Worm (Caenorhabditis elegans): ENCODE measurements around the gene alh-10.

alh-10 gene

DNA sequence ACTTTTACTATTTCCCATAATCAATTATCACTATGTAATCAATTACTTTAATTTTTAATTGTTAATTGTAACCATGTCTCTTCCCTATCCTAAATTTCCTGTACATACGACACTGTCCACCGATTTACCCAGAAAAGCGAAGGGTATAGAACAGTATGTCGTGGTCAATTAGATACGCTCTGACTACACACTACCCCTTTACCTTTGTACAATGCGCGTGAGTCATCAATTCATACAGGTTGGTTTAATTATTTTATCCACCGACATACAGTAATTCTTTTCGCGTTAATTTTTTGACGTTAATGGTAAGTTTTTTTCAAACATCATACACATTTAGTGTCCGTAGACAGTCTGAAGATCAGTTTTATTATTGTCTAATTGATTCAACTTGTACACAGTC is 38.2 kb upstream of the alh-10 start (continued):
- peak; percentile 95 for TF ChIP-seq nhr-20 (tag; optimal IDR thresholded peaks at IDR 0.05)
- TF ChIP-seq ceh-63 (GFP tag; optimal IDR thresholded peaks at IDR 0.05) = no peak
- TF ChIP-seq fos-1 (tag; optimal IDR thresholded peaks at IDR 0.05) = peak; percentile 89
- peak; percentile 41 for TF ChIP-seq hlh-4 (tag; optimal IDR thresholded peaks at IDR 0.05)
- TF ChIP-seq C04F5.9 (tag; optimal IDR thresholded peaks at IDR 0.05) = peak; percentile 54
- TF ChIP-seq blmp-1 (tag; optimal IDR thresholded peaks at IDR 0.05) = peak; percentile 44
- peak; percentile 90 for TF ChIP-seq skn-1 (tag; optimal IDR thresholded peaks at IDR 0.05)
- TF ChIP-seq efl-3 (GFP tag; optimal IDR thresholded peaks at IDR 0.05) = peak; percentile 61
- TF ChIP-seq nhr-90 (tag; optimal IDR thresholded peaks at IDR 0.05; ENCODE audit: poor library complexity) = peak; percentile 99
- TF ChIP-seq rnt-1 (tag; optimal IDR thresholded peaks at IDR 0.05) = peak; percentile 76
- no peak for TF ChIP-seq ceh-90 (tag; optimal IDR thresholded peaks at IDR 0.05)
- peak; percentile 54 to 91 for TF ChIP-seq lin-35 (GFP tag; optimal IDR thresholded peaks at IDR 0.05)
- TF ChIP-seq ztf-4 (tag; optimal IDR thresholded peaks at IDR 0.05) = peak; percentile 88
- no peak for TF ChIP-seq unc-86 (tag; optimal IDR thresholded peaks at IDR 0.05)
- peak; percentile 71 for TF ChIP-seq lin-13 (GFP tag; optimal IDR thresholded peaks at IDR 0.05)
- peak; percentile 92 for TF ChIP-seq elt-2 (tag; optimal IDR thresholded peaks at IDR 0.05)
- TF ChIP-seq lsy-2 (tag; optimal IDR thresholded peaks at IDR 0.05) = peak; percentile 76 to 86
- peak; percentile 96 for TF ChIP-seq hpl-2 (GFP tag; optimal IDR thresholded peaks at IDR 0.05)
- TF ChIP-seq fkh-8 (tag; optimal IDR thresholded peaks at IDR 0.05) = no peak
- TF ChIP-seq hlh-17 (GFP tag; optimal IDR thresholded peaks at IDR 0.05; ENCODE audit: borderline replicate concordance) = no peak
- peak; percentile 81 for TF ChIP-seq swsn-7 (tag; optimal IDR thresholded peaks at IDR 0.05)
- no peak for TF ChIP-seq unc-98 (GFP tag; IDR thresholded peaks at IDR 0.05)
- peak; percentile 48 for TF ChIP-seq sox-4 (tag; optimal IDR thresholded peaks at IDR 0.05)
- no peak for TF ChIP-seq sptf-1 (tag; optimal IDR thresholded peaks at IDR 0.05)
- peak; percentile 74 for TF ChIP-seq pax-3 (tag; optimal IDR thresholded peaks at IDR 0.05)
- TF ChIP-seq jun-1 (tag; optimal IDR thresholded peaks at IDR 0.05) = peak; percentile 96
- TF ChIP-seq lir-3 (tag; optimal IDR thresholded peaks at IDR 0.05; ENCODE audit: poor library complexity) = peak; percentile 66
- peak; percentile 75 for TF ChIP-seq irx-1 (tag; optimal IDR thresholded peaks at IDR 0.05)
- TF ChIP-seq F16B12.6 (tag; optimal IDR thresholded peaks at IDR 0.05) = no peak
- no peak for TF ChIP-seq nhr-12 (tag; optimal IDR thresholded peaks at IDR 0.05)
- peak; percentile 79 for TF ChIP-seq zip-4 (GFP tag; optimal IDR thresholded peaks at IDR 0.05)
- peak; percentile 17 for TF ChIP-seq pqm-1 (tag; optimal IDR thresholded peaks at IDR 0.05)
- TF ChIP-seq elt-3 (tag; optimal IDR thresholded peaks at IDR 0.05) = peak in 5 of 6 experiments; percentile 17 to 98 (median 85)
- TF ChIP-seq ceh-88 (GFP tag; IDR thresholded peaks at IDR 0.05) = peak; percentile 87
- peak; percentile 14 for TF ChIP-seq egl-13 (tag; optimal IDR thresholded peaks at IDR 0.05)
- no peak for TF ChIP-seq zag-1 (tag; optimal IDR thresholded peaks at IDR 0.05)
- TF ChIP-seq dsc-1 (tag; optimal IDR thresholded peaks at IDR 0.05) = peak; percentile 69

DNA sequence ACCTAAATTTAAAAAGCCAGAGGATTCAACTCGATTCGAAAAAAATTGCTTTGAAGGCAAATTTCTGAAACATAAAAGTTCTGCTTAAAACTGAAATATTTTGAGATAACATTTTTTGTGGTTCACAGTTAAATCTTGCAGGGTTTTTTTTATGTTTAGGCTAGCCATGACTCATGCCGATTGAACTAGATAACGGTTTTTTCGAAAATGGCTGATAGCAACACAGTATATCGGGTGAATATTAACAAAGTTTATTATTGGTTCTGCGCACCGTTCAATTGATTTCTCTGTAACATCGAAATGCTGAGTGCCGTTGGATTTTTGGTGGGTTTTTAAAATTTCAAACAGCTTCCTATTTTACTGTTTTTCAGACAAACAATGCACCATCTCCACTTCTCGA is 33.9 kb upstream of the alh-10 start, which contains the start of gene F43E12.1:
Gene F43E12.1 (plus strand): TSS at position 301 of the 400 bp plus-strand sequence.
- TF ChIP-seq ztf-4 (tag; optimal IDR thresholded peaks at IDR 0.05) = no peak
- no peak for TF ChIP-seq nhr-76 (tag; optimal IDR thresholded peaks at IDR 0.05)
- TF ChIP-seq aha-1 (tag; optimal IDR thresholded peaks at IDR 0.05) = no peak
- TF ChIP-seq lin-14 (GFP tag; optimal IDR thresholded peaks at IDR 0.05) = no peak
- no peak for TF ChIP-seq ets-5 (GFP tag; IDR thresholded peaks at IDR 0.05)
- no peak for TF ChIP-seq ceh-63 (GFP tag; optimal IDR thresholded peaks at IDR 0.05)
- no peak for TF ChIP-seq pqm-1 (tag; optimal IDR thresholded peaks at IDR 0.05)
- TF ChIP-seq dpl-1 (GFP tag; optimal IDR thresholded peaks at IDR 0.05) = no peak
- no peak for TF ChIP-seq lin-15B (tag; optimal IDR thresholded peaks at IDR 0.05)
- no peak for TF ChIP-seq rnt-1 (tag; optimal IDR thresholded peaks at IDR 0.05)
- TF ChIP-seq mep-1 (tag; optimal IDR thresholded peaks at IDR 0.05) = no peak
- no peak for TF ChIP-seq ztf-11 (tag; optimal IDR thresholded peaks at IDR 0.05)
- no peak for TF ChIP-seq blmp-1 (tag; optimal IDR thresholded peaks at IDR 0.05)
- TF ChIP-seq egl-13 (tag; optimal IDR thresholded peaks at IDR 0.05) = no peak

Measured in whole organism, L1 larva.